Worm (Caenorhabditis elegans) whole organism, L4 larva: ENCODE measurements around the gene test-1.

Experiments
- F10B5.3 ChIP-seq: sonication (generic microtip); optimal IDR thresholded peaks from 2 replicates; lab custom pipeline; 2016; ENCODE audit warnings: mild to moderate bottlenecking, missing genetic modification characterization, missing compliant biosample characterization
- F44E2.7 ChIP-seq: fragments of 200-800 bp; sonication (Bioruptor generic); IDR thresholded peaks from 2 replicates; pipeline ENCODE4 v2.1.2; 2022; ENCODE audit warnings: missing genetic modification characterization, missing compliant biosample characterization
- T26A8.4 ChIP-seq: fragments of 200-800 bp; sonication (Bioruptor generic); IDR thresholded peaks from 2 replicates; pipeline ENCODE4 v1.3.6; 2022; ENCODE audit warnings: missing genetic modification characterization, missing compliant biosample characterization
- Y5F2A.4 ChIP-seq: fragments of 200-800 bp; sonication (Bioruptor generic); optimal IDR thresholded peaks from 2 replicates; lab custom pipeline; 2018; ENCODE audit warnings: mild to moderate bottlenecking, missing genetic modification characterization, missing compliant biosample characterization
- aha-1 ChIP-seq: fragments of 150-350 bp; peaks from one replicate; lab custom pipeline; 2014; ENCODE audit warnings: missing biosample characterization, missing genetic modification characterization
- aly-2 ChIP-seq: sonication (generic microtip); optimal IDR thresholded peaks from 2 replicates; lab custom pipeline; 2018; ENCODE audit warnings: missing biosample characterization, missing genetic modification characterization
- arid-1 ChIP-seq: fragments of 200-800 bp; sonication (Bioruptor generic); conservative IDR thresholded peaks from 2 replicates; pipeline ENCODE4 v1.3.6; 2022; ENCODE audit warnings: missing genetic modification reagents, missing genetic modification characterization, missing compliant biosample characterization
- ceh-32 ChIP-seq: sonication (generic microtip); optimal IDR thresholded peaks from 2 replicates; lab custom pipeline; 2016; ENCODE audit warnings: mild to moderate bottlenecking, missing genetic modification characterization, missing compliant biosample characterization; ENCODE audit not compliant: poor library complexity
- ceh-62 ChIP-seq: sonication (generic microtip); optimal IDR thresholded peaks from 2 replicates; lab custom pipeline; 2017; ENCODE audit warnings: missing biosample characterization, missing genetic modification characterization
- cey-2 ChIP-seq: sonication (generic microtip); optimal IDR thresholded peaks from 3 replicates; lab custom pipeline; 2017; ENCODE audit warnings: missing genetic modification characterization, mild to moderate bottlenecking, missing compliant biosample characterization, antibody characterized with exemption, borderline replicate concordance; ENCODE audit not compliant: insufficient read depth
- daf-8 ChIP-seq: fragments of 200-800 bp; sonication (Bioruptor generic); IDR thresholded peaks from 2 replicates; pipeline ENCODE4 v1.3.6; 2022; ENCODE audit warnings: missing genetic modification characterization, missing compliant biosample characterization
- dmd-6 ChIP-seq: fragments of 200-800 bp; sonication (Bioruptor generic); IDR thresholded peaks from 2 replicates; pipeline ENCODE4 v1.3.6; 2022; ENCODE audit warnings: missing genetic modification reagents, missing genetic modification characterization, missing compliant biosample characterization
- dpl-1 ChIP-seq: fragments of 150-350 bp; optimal IDR thresholded peaks from 2 replicates; lab custom pipeline; 2014; ENCODE audit warnings: missing biosample characterization, missing genetic modification reagents, missing genetic modification characterization
- dve-1 ChIP-seq: sonication (generic microtip); optimal IDR thresholded peaks from 2 replicates; lab custom pipeline; 2017; ENCODE audit warnings: antibody characterized with exemption, mild to moderate bottlenecking, missing genetic modification characterization, missing compliant biosample characterization; ENCODE audit not compliant: insufficient read depth
- gei-8 ChIP-seq: fragments of 200-800 bp; sonication (Bioruptor generic); optimal IDR thresholded peaks from 2 replicates; lab custom pipeline; 2018; ENCODE audit warnings: mild to moderate bottlenecking, missing genetic modification characterization, missing compliant biosample characterization
- hlh-11 ChIP-seq: fragments of 200-800 bp; sonication (Bioruptor generic); optimal IDR thresholded peaks from 2 replicates; lab custom pipeline; 2018; ENCODE audit warnings: mild to moderate bottlenecking, missing genetic modification characterization, missing compliant biosample characterization
- hlh-30 ChIP-seq: sonication (generic microtip); optimal IDR thresholded peaks from 2 replicates; lab custom pipeline; 2017; ENCODE audit warnings: antibody characterized with exemption, mild to moderate bottlenecking, missing genetic modification characterization, missing compliant biosample characterization; ENCODE audit not compliant: insufficient read depth
- jun-1 ChIP-seq: fragments of 150-350 bp; optimal IDR thresholded peaks from 2 replicates; lab custom pipeline; 2014; ENCODE audit warnings: missing biosample characterization, missing genetic modification reagents, missing genetic modification characterization
- lin-13 ChIP-seq: fragments of 150-350 bp; optimal IDR thresholded peaks from 2 replicates; lab custom pipeline; 2014; ENCODE audit warnings: missing biosample characterization, missing genetic modification reagents, missing genetic modification characterization
- lin-15B ChIP-seq: fragments of 150-350 bp; sonication (generic microtip); optimal IDR thresholded peaks from 3 replicates; lab custom pipeline; 2014; ENCODE audit warnings: missing biosample characterization, missing genetic modification characterization
- lin-29 ChIP-seq: fragments of 200-800 bp; sonication (Bioruptor generic); IDR thresholded peaks from 2 replicates; pipeline ENCODE4 v1.3.6; 2022; ENCODE audit warnings: missing genetic modification reagents, missing genetic modification characterization, missing compliant biosample characterization
- mdl-1 ChIP-seq, 2 experiments: fragments of 150-350 bp in 1 of 2; sonication (generic microtip) in 1 of 2; optimal IDR thresholded peaks; 2 replicates each; lab custom pipeline; 2014 to 2017; ENCODE audit warnings: missing biosample characterization in 2 of 2, missing genetic modification characterization in 2 of 2
- mdt-29 ChIP-seq: fragments of 200-800 bp; sonication (Bioruptor generic); IDR thresholded peaks from 2 replicates; pipeline ENCODE4 v1.3.6; 2022; ENCODE audit warnings: missing genetic modification reagents, missing genetic modification characterization, missing compliant biosample characterization
- mep-1 ChIP-seq: fragments of 150-350 bp; sonication (generic microtip); optimal IDR thresholded peaks from 3 replicates; lab custom pipeline; 2014; ENCODE audit warnings: missing biosample characterization, missing genetic modification characterization
- mes-2 ChIP-seq: sonication (generic microtip); optimal IDR thresholded peaks from 2 replicates; lab custom pipeline; 2016; ENCODE audit warnings: missing genotype, mild to moderate bottlenecking, missing genetic modification characterization, missing compliant biosample characterization; ENCODE audit not compliant: poor library complexity, severe bottlenecking
- mxl-3 ChIP-seq: fragments of 200-800 bp; sonication (Bioruptor generic); optimal IDR thresholded peaks from 2 replicates; lab custom pipeline; 2018; ENCODE audit warnings: mild to moderate bottlenecking, missing genetic modification characterization, missing compliant biosample characterization
- nhr-102 ChIP-seq: sonication (generic microtip); optimal IDR thresholded peaks from 2 replicates; lab custom pipeline; 2016; ENCODE audit warnings: mild to moderate bottlenecking, missing genetic modification characterization, moderate library complexity, missing compliant biosample characterization
- nhr-237 ChIP-seq: sonication (generic microtip); optimal IDR thresholded peaks from 2 replicates; lab custom pipeline; 2017; ENCODE audit warnings: missing biosample characterization, missing genetic modification characterization
- nhr-28 ChIP-seq: fragments of 150-350 bp; optimal IDR thresholded peaks from 2 replicates; lab custom pipeline; 2014; ENCODE audit warnings: missing biosample characterization, missing genetic modification characterization
- nhr-48 ChIP-seq: sonication (generic microtip); optimal IDR thresholded peaks from 2 replicates; lab custom pipeline; 2016; ENCODE audit warnings: mild to moderate bottlenecking, missing genetic modification characterization, missing compliant biosample characterization
- nhr-77 ChIP-seq: fragments of 150-350 bp; optimal IDR thresholded peaks from 2 replicates; lab custom pipeline; 2014; ENCODE audit warnings: missing biosample characterization, missing genetic modification characterization
- pha-4 ChIP-seq, 2 experiments: fragments of 150-350 bp in 1 of 2; fragments of 200-800 bp in 1 of 2; sonication (Bioruptor generic) in 1 of 2; IDR thresholded peaks in 1 of 2; optimal IDR thresholded peaks in 1 of 2; 2 replicates each; pipeline versions ENCODE4 v1.3.6 to Lab custom; 2014 to 2022; ENCODE audit warnings: missing genetic modification characterization in 2 of 2, missing genetic modification reagents in 2 of 2, missing biosample characterization in 1 of 2, missing compliant biosample characterization in 1 of 2
- php-3 ChIP-seq: fragments of 200-800 bp; sonication (Bioruptor generic); IDR thresholded peaks from 2 replicates; pipeline ENCODE4 v1.3.6; 2022; ENCODE audit warnings: missing genetic modification reagents, missing genetic modification characterization, missing compliant biosample characterization
- rbr-2 ChIP-seq: sonication (generic microtip); optimal IDR thresholded peaks from 2 replicates; lab custom pipeline; 2016; ENCODE audit warnings: missing genotype, missing genetic modification characterization, missing compliant biosample characterization
- spr-1 ChIP-seq: sonication (generic microtip); optimal IDR thresholded peaks from 2 replicates; lab custom pipeline; 2016; ENCODE audit warnings: mild to moderate bottlenecking, missing genetic modification characterization, missing compliant biosample characterization
- unc-39 ChIP-seq: sonication (generic microtip); optimal IDR thresholded peaks from 2 replicates; lab custom pipeline; 2017; ENCODE audit warnings: missing biosample characterization, missing genetic modification characterization

The test-1 gene

ce11 chrIV:2149247-2149756 is 12.6 kb downstream of the test-1 start, which contains the start of gene C54E4.5:
Gene C54E4.5, minus strand, starts transcription at chrIV:2149297.
- TF ChIP-seq ceh-62 (no peak), unc-39 (tag; lab: Kevin White, UChicago) (no peak), lin-29 (GFP tag; lab: Robert Waterston, UW) (no peak), aly-2 (no peak), daf-8 (GFP tag; lab: Robert Waterston, UW) (no peak), hlh-11 (tag; lab: Kevin White, UChicago) (peak; percentile 50), nhr-28 (peak; percentile 70), dve-1 (tag; lab: Kevin White, UChicago) (peak; percentile 10), dmd-6 (GFP tag; lab: Robert Waterston, UW) (peak; percentile 38), cey-2 (tag; lab: Kevin White, UChicago) (peak; percentile 14), F10B5.3 (tag; lab: Kevin White, UChicago) (no peak), nhr-102 (no peak), gei-8 (GFP tag; lab: Kevin White, UChicago) (no peak), aha-1 (tag; lab: Kevin White, UChicago) (peak; percentile 56), mxl-3 (peak; percentile 17), nhr-48 (tag; lab: Kevin White, UChicago) (peak; percentile 94), hlh-30 (tag; lab: Kevin White, UChicago) (peak; percentile 63), mdl-1 (tag; optimal IDR thresholded peaks at IDR 0.05; lab: Kevin White, UChicago) (peak in 1 of 2 experiments; percentile 29), T26A8.4 (no peak)

ce11 chrIV:2156239-2156638 is 19.5 kb downstream of the test-1 start:
- no peak for TF ChIP-seq nhr-77 (tag; lab: Kevin White, UChicago)
- no peak for TF ChIP-seq dpl-1 (GFP tag; lab: Kevin White, UChicago)
- TF ChIP-seq daf-8 (GFP tag; lab: Robert Waterston, UW) = no peak
- TF ChIP-seq aha-1 (tag; lab: Kevin White, UChicago) = no peak
- TF ChIP-seq arid-1 (GFP tag; lab: Robert Waterston, UW) = no peak
- TF ChIP-seq lin-13 = no peak
- no peak for TF ChIP-seq pha-4 (GFP tag; IDR thresholded peaks at IDR 0.05; lab: Robert Waterston, UW)
- TF ChIP-seq pha-4 (tag; optimal IDR thresholded peaks at IDR 0.05; lab: Kevin White, UChicago) = no peak
- TF ChIP-seq Y5F2A.4 (GFP tag; lab: Kevin White, UChicago) = no peak
- no peak for TF ChIP-seq mes-2 (tag; lab: Kevin White, UChicago)
- no peak for TF ChIP-seq jun-1 (tag; lab: Kevin White, UChicago)
- no peak for TF ChIP-seq mdt-29 (GFP tag; lab: Robert Waterston, UW)
- TF ChIP-seq spr-1 (tag; lab: Kevin White, UChicago) = no peak
- TF ChIP-seq nhr-237 (tag; lab: Kevin White, UChicago) = no peak
- TF ChIP-seq rbr-2 (tag; lab: Kevin White, UChicago) = no peak
- TF ChIP-seq php-3 (GFP tag; lab: Robert Waterston, UW) = no peak
- TF ChIP-seq cey-2 (tag; lab: Kevin White, UChicago) = no peak
- no peak for TF ChIP-seq mep-1
- no peak for TF ChIP-seq ceh-32 (tag; lab: Kevin White, UChicago)

ce11 chrIV:2159069-2159468 is 22.3 kb downstream of the test-1 start, which contains the start of gene gcy-37:
Gene gcy-37, minus strand, starts transcription at chrIV:2159169.
- peak; percentile 7 for TF ChIP-seq aha-1 (tag; lab: Kevin White, UChicago)
- no peak for TF ChIP-seq mes-2 (tag; lab: Kevin White, UChicago)
- TF ChIP-seq lin-15B (tag; lab: Kevin White, UChicago) = no peak
- no peak for TF ChIP-seq F44E2.7 (GFP tag; lab: Robert Waterston, UW)
